Worm (Caenorhabditis elegans) whole organism, young adult: ENCODE measurements around the gene C56C10.4.
A peak's percentile ranks its signal among the peaks of the same experiment; 100 is the strongest.

Source experiments
- B0336.3 ChIP-seq: fragments of 200-800 bp; sonication (Bioruptor generic); IDR thresholded peaks from 2 replicates; pipeline ENCODE4 v1.3.6; 2022; ENCODE audit warnings: missing genetic modification characterization, missing compliant biosample characterization
- D2030.7 ChIP-seq: fragments of 200-800 bp; sonication (Bioruptor generic); IDR thresholded peaks from 2 replicates; pipeline ENCODE4 v1.3.6; 2022; ENCODE audit warnings: missing genetic modification reagents, missing genetic modification characterization, missing compliant biosample characterization
- F22D6.2 ChIP-seq: sonication (generic microtip); optimal IDR thresholded peaks from 2 replicates; lab custom pipeline; 2016; ENCODE audit warnings: mild to moderate bottlenecking, missing genetic modification characterization, missing compliant biosample characterization
- F23B12.7 ChIP-seq: sonication (generic microtip); optimal IDR thresholded peaks from 2 replicates; lab custom pipeline; 2017; ENCODE audit warnings: missing genetic modification characterization, mild to moderate bottlenecking, missing compliant biosample characterization, antibody characterized with exemption, moderate library complexity; ENCODE audit not compliant: insufficient read depth
- F39B2.1 ChIP-seq: fragments of 200-800 bp; sonication (Bioruptor generic); IDR thresholded peaks from 2 replicates; pipeline ENCODE4 v1.3.6; 2022; ENCODE audit warnings: missing genetic modification reagents, missing genetic modification characterization, missing compliant biosample characterization
- F52B5.7 ChIP-seq: sonication (generic microtip); optimal IDR thresholded peaks from 2 replicates; lab custom pipeline; 2016; ENCODE audit warnings: mild to moderate bottlenecking, missing genetic modification characterization, missing compliant biosample characterization
- F55B11.4 ChIP-seq: sonication (generic microtip); optimal IDR thresholded peaks from 2 replicates; lab custom pipeline; 2016; ENCODE audit warnings: missing compliant biosample characterization, missing genetic modification characterization, borderline replicate concordance; ENCODE audit not compliant: insufficient read depth
- F57C9.4 ChIP-seq: sonication (generic microtip); optimal IDR thresholded peaks from 2 replicates; lab custom pipeline; 2017; ENCODE audit warnings: mild to moderate bottlenecking, missing genetic modification characterization, missing compliant biosample characterization
- K12H6.12 ChIP-seq: fragments of 200-800 bp; sonication (Bioruptor generic); optimal IDR thresholded peaks from 2 replicates; lab custom pipeline; 2018; ENCODE audit warnings: mild to moderate bottlenecking, missing genetic modification characterization, missing compliant biosample characterization
- Y53F4B.3 ChIP-seq: fragments of 200-800 bp; sonication (Bioruptor generic); IDR thresholded peaks from 2 replicates; pipeline ENCODE4 v1.3.6; 2022; ENCODE audit warnings: missing genetic modification reagents, missing genetic modification characterization, missing compliant biosample characterization
- Y67H2A.10 ChIP-seq: fragments of 200-800 bp; sonication (Bioruptor generic); conservative IDR thresholded peaks from 2 replicates; pipeline ENCODE4 v1.3.6; 2022; ENCODE audit warnings: missing genetic modification reagents, missing genetic modification characterization, missing compliant biosample characterization
- aptf-3 ChIP-seq: fragments of 200-800 bp; sonication (Bioruptor generic); IDR thresholded peaks from 2 replicates; pipeline ENCODE4 v1.3.6; 2022; ENCODE audit warnings: missing genetic modification characterization, missing compliant biosample characterization
- atf-7 ChIP-seq: sonication (generic microtip); optimal IDR thresholded peaks from 2 replicates; lab custom pipeline; 2017; ENCODE audit warnings: mild to moderate bottlenecking, missing genetic modification characterization, missing compliant biosample characterization
- attf-3 ChIP-seq: fragments of 200-800 bp; sonication (Bioruptor generic); conservative IDR thresholded peaks from 2 replicates; pipeline ENCODE4 v1.3.6; 2022; ENCODE audit warnings: missing genetic modification reagents, missing genetic modification characterization, missing compliant biosample characterization
- attf-5 ChIP-seq: fragments of 200-800 bp; sonication (Bioruptor generic); optimal IDR thresholded peaks from 2 replicates; lab custom pipeline; 2018; ENCODE audit warnings: mild to moderate bottlenecking, missing genetic modification characterization, missing compliant biosample characterization
- attf-6 ChIP-seq: fragments of 200-800 bp; sonication (Bioruptor generic); IDR thresholded peaks from 2 replicates; pipeline ENCODE4 v1.3.6; 2022; ENCODE audit warnings: missing genetic modification reagents, missing genetic modification characterization, missing compliant biosample characterization
- bed-1 ChIP-seq: fragments of 200-800 bp; sonication (Bioruptor generic); IDR thresholded peaks from 2 replicates; pipeline ENCODE4 v1.3.6; 2022; ENCODE audit warnings: missing genetic modification reagents, missing genetic modification characterization, missing compliant biosample characterization
- bed-2 ChIP-seq: fragments of 200-800 bp; sonication (Bioruptor generic); IDR thresholded peaks from 2 replicates; pipeline ENCODE4 v1.3.6; 2022; ENCODE audit warnings: missing genetic modification reagents, missing genetic modification characterization, missing compliant biosample characterization
- ceh-27 ChIP-seq: fragments of 200-800 bp; sonication (Bioruptor generic); optimal IDR thresholded peaks from 2 replicates; lab custom pipeline; 2018; ENCODE audit warnings: mild to moderate bottlenecking, missing genetic modification characterization, moderate library complexity, missing compliant biosample characterization
- ceh-40 ChIP-seq: fragments of 200-800 bp; sonication (Bioruptor generic); IDR thresholded peaks from 2 replicates; pipeline ENCODE4 v1.3.6; 2022; ENCODE audit warnings: missing genetic modification characterization, missing compliant biosample characterization
- ceh-79 ChIP-seq: sonication (generic microtip); optimal IDR thresholded peaks from 2 replicates; lab custom pipeline; 2017; ENCODE audit warnings: mild to moderate bottlenecking, missing genetic modification characterization, missing compliant biosample characterization
- chd-7 ChIP-seq: sonication (generic microtip); optimal IDR thresholded peaks from 2 replicates; lab custom pipeline; 2016; ENCODE audit warnings: mild to moderate bottlenecking, missing genetic modification characterization, moderate library complexity, missing compliant biosample characterization
- die-1 ChIP-seq: sonication (generic microtip); optimal IDR thresholded peaks from 2 replicates; lab custom pipeline; 2016; ENCODE audit warnings: missing genotype, mild to moderate bottlenecking, missing genetic modification characterization, missing compliant biosample characterization
- ekl-4 ChIP-seq: fragments of 200-800 bp; sonication (Bioruptor generic); IDR thresholded peaks from 2 replicates; pipeline ENCODE4 v1.3.6; 2022; ENCODE audit warnings: missing genetic modification reagents, missing genetic modification characterization, missing compliant biosample characterization
- ets-4 ChIP-seq: fragments of 200-800 bp; sonication (Bioruptor generic); optimal IDR thresholded peaks from 2 replicates; lab custom pipeline; 2018; ENCODE audit warnings: mild to moderate bottlenecking, missing genetic modification characterization, missing compliant biosample characterization
- him-1 ChIP-seq: sonication (generic microtip); optimal IDR thresholded peaks from 2 replicates; lab custom pipeline; 2016; ENCODE audit warnings: missing genotype, missing genetic modification reagents, missing genetic modification characterization, missing compliant biosample characterization
- hlh-26 ChIP-seq: fragments of 200-800 bp; sonication (Bioruptor generic); conservative IDR thresholded peaks from 2 replicates; pipeline ENCODE4 v1.3.6; 2022; ENCODE audit warnings: missing genetic modification reagents, missing genetic modification characterization, missing compliant biosample characterization
- hmg-1.2 ChIP-seq: fragments of 200-800 bp; sonication (Bioruptor generic); IDR thresholded peaks from 2 replicates; pipeline ENCODE4 v1.3.6; 2022; ENCODE audit warnings: missing genetic modification reagents, missing genetic modification characterization, missing compliant biosample characterization
- let-526 ChIP-seq: fragments of 200-800 bp; sonication (Bioruptor generic); IDR thresholded peaks from 2 replicates; pipeline ENCODE4 v1.3.6; 2022; ENCODE audit warnings: missing genetic modification reagents, missing genetic modification characterization, missing compliant biosample characterization
- lin-26 ChIP-seq: fragments of 200-800 bp; sonication (Bioruptor generic); IDR thresholded peaks from 2 replicates; pipeline ENCODE4 v1.3.6; 2022; ENCODE audit warnings: missing genetic modification reagents, missing genetic modification characterization, missing compliant biosample characterization
- lin-35 ChIP-seq, 3 experiments: fragments of 150-350 bp in 2 of 3; sonication (generic microtip) in 1 of 3; optimal IDR thresholded peaks; 2 replicates each; lab custom pipeline; 2014 to 2018; ENCODE audit warnings: missing biosample characterization in 3 of 3, missing genetic modification characterization in 3 of 3, missing genetic modification reagents in 3 of 3
- lir-1 ChIP-seq: fragments of 200-800 bp; sonication (Bioruptor generic); conservative IDR thresholded peaks from 2 replicates; pipeline ENCODE4 v1.3.6; 2022; ENCODE audit warnings: missing genetic modification reagents, missing genetic modification characterization, missing compliant biosample characterization
- madf-10 ChIP-seq: sonication (generic microtip); optimal IDR thresholded peaks from 2 replicates; lab custom pipeline; 2016; ENCODE audit warnings: mild to moderate bottlenecking, missing genetic modification characterization, missing compliant biosample characterization
- mes-4 ChIP-seq: sonication (generic microtip); optimal IDR thresholded peaks from 2 replicates; lab custom pipeline; 2016; ENCODE audit warnings: missing genotype, missing genetic modification characterization, missing compliant biosample characterization
- nhr-179 ChIP-seq: sonication (generic microtip); optimal IDR thresholded peaks from 2 replicates; lab custom pipeline; 2016; ENCODE audit warnings: mild to moderate bottlenecking, missing genetic modification characterization, missing compliant biosample characterization
- nhr-27 ChIP-seq: fragments of 200-800 bp; sonication (Bioruptor generic); optimal IDR thresholded peaks from 2 replicates; lab custom pipeline; 2018; ENCODE audit warnings: mild to moderate bottlenecking, missing genetic modification characterization, moderate library complexity, missing compliant biosample characterization
- sdz-38 ChIP-seq: sonication (generic microtip); optimal IDR thresholded peaks from 2 replicates; lab custom pipeline; 2016; ENCODE audit warnings: missing genotype, missing genetic modification characterization, missing compliant biosample characterization
- snpc-1.3 ChIP-seq: sonication (generic microtip); optimal IDR thresholded peaks from 2 replicates; lab custom pipeline; 2017; ENCODE audit warnings: missing genetic modification characterization, mild to moderate bottlenecking, missing compliant biosample characterization, antibody characterized with exemption, moderate library complexity, missing genotype, missing genetic modification reagents; ENCODE audit not compliant: insufficient read depth
- snpc-3.4 ChIP-seq: sonication (generic microtip); optimal IDR thresholded peaks from 2 replicates; lab custom pipeline; 2017; ENCODE audit warnings: missing genetic modification characterization, mild to moderate bottlenecking, missing compliant biosample characterization, antibody characterized with exemption, moderate library complexity, missing genotype, missing genetic modification reagents
- snpc-4 ChIP-seq, 5 experiments: fragments of 150-350 bp in 1 of 5; sonication (generic microtip) in 4 of 5; optimal IDR thresholded peaks; 2 replicates each; lab custom pipeline; 2014 to 2018; ENCODE audit warnings: missing genetic modification characterization in 5 of 5, missing biosample characterization in 3 of 5, antibody characterized with exemption in 2 of 5, mild to moderate bottlenecking in 2 of 5, missing compliant biosample characterization in 2 of 5, missing genotype in 2 of 5, moderate library complexity in 2 of 5, missing genetic modification reagents in 1 of 5
- sptf-2 ChIP-seq: fragments of 200-800 bp; sonication (Bioruptor generic); optimal IDR thresholded peaks from 2 replicates; lab custom pipeline; 2018; ENCODE audit warnings: mild to moderate bottlenecking, missing genetic modification characterization, missing compliant biosample characterization
- unc-130 ChIP-seq: sonication (generic microtip); optimal IDR thresholded peaks from 2 replicates; lab custom pipeline; 2016; ENCODE audit warnings: missing genetic modification reagents, missing genetic modification characterization, missing compliant biosample characterization
- unc-62 ChIP-seq: fragments of 150-350 bp; optimal IDR thresholded peaks from 2 replicates; lab custom pipeline; 2014; ENCODE audit warnings: missing biosample characterization, missing genetic modification reagents, missing genetic modification characterization
- xnd-1 ChIP-seq: sonication (generic microtip); optimal IDR thresholded peaks from 2 replicates; lab custom pipeline; 2016; ENCODE audit warnings: missing genotype, missing genetic modification reagents, missing genetic modification characterization, missing compliant biosample characterization
- zim-3 ChIP-seq: sonication (generic microtip); optimal IDR thresholded peaks from 2 replicates; lab custom pipeline; 2017; ENCODE audit warnings: mild to moderate bottlenecking, missing genetic modification characterization, moderate library complexity, missing compliant biosample characterization
- ztf-22 ChIP-seq: fragments of 200-800 bp; sonication (Bioruptor generic); optimal IDR thresholded peaks from 2 replicates; lab custom pipeline; 2018; ENCODE audit warnings: mild to moderate bottlenecking, missing genetic modification characterization, moderate library complexity, missing compliant biosample characterization
- ztf-25 ChIP-seq: fragments of 200-800 bp; sonication (Bioruptor generic); IDR thresholded peaks from 2 replicates; pipeline ENCODE4 v1.3.6; 2022; ENCODE audit warnings: missing genetic modification reagents, missing genetic modification characterization, missing compliant biosample characterization

C56C10.4 gene

ce11 chrII:6588605-6589292, 5.9 kb downstream of the C56C10.4 start, which contains the start of gene icd-1 (continued):
- TF ChIP-seq F39B2.1 (GFP tag; lab: Robert Waterston, UW) = no peak
- TF ChIP-seq hmg-1.2 = peak; percentile 99
- peak; percentile 48 for TF ChIP-seq F22D6.2 (tag; lab: Kevin White, UChicago)
- TF ChIP-seq zim-3 (tag; lab: Kevin White, UChicago) = peak; percentile 44
- peak; percentile 63 for TF ChIP-seq him-1
- no peak for TF ChIP-seq hlh-26 (GFP tag; lab: Robert Waterston, UW)
- TF ChIP-seq attf-5 (GFP tag; lab: Kevin White, UChicago) = peak; percentile 97
- peak; percentile 89 for TF ChIP-seq snpc-1.3 (tag; lab: Kevin White, UChicago)
- TF ChIP-seq Y67H2A.10 (GFP tag; lab: Robert Waterston, UW) = peak; percentile 85
- TF ChIP-seq D2030.7 = peak; percentile 89
- no peak for TF ChIP-seq let-526 (GFP tag; lab: Robert Waterston, UW)
- no peak for TF ChIP-seq mes-4 (tag; lab: Kevin White, UChicago)
- TF ChIP-seq ztf-25 = no peak
- TF ChIP-seq attf-3 (GFP tag; lab: Robert Waterston, UW) = peak; percentile 72; the same call in 1 of the 2 replicates
- TF ChIP-seq lin-26 = peak; percentile 45; the same call in 1 of the 2 replicates
- TF ChIP-seq B0336.3 (GFP tag; lab: Robert Waterston, UW) = peak; percentile 89
- TF ChIP-seq Y53F4B.3 (GFP tag; lab: Robert Waterston, UW) = 0 out of 2 replicates have a peak, but pooled peaks have one; percentile 10
- no peak for TF ChIP-seq ceh-79 (tag; lab: Kevin White, UChicago)
- TF ChIP-seq F52B5.7 (tag; lab: Kevin White, UChicago) = no peak
- TF ChIP-seq F23B12.7 (tag; lab: Kevin White, UChicago) = peak; percentile 96
- peak; percentile 61; the same call in 1 of the 2 replicates for TF ChIP-seq attf-6
- TF ChIP-seq lin-35 (GFP tag; optimal IDR thresholded peaks at IDR 0.05; lab: Kevin White, UChicago) = peak in 2 of 3 experiments; percentile 67 to 88
- peak; percentile 97 for TF ChIP-seq ekl-4 (GFP tag; lab: Robert Waterston, UW)
- TF ChIP-seq ztf-22 (GFP tag; lab: Kevin White, UChicago) = peak; percentile 37
- no peak for TF ChIP-seq sdz-38 (tag; lab: Kevin White, UChicago)
- TF ChIP-seq chd-7 (tag; lab: Kevin White, UChicago) = peak; percentile 73
- no peak for TF ChIP-seq F55B11.4
- peak; percentile 64 for TF ChIP-seq xnd-1 (tag; lab: Kevin White, UChicago)
- TF ChIP-seq snpc-3.4 (tag; lab: Kevin White, UChicago) = peak; percentile 96
- TF ChIP-seq ceh-27 (GFP tag; lab: Kevin White, UChicago) = peak; percentile 85
- no peak for TF ChIP-seq aptf-3
- TF ChIP-seq ceh-40 = no peak
- TF ChIP-seq unc-130 (GFP tag; lab: Kevin White, UChicago) = peak; percentile 88
- TF ChIP-seq sptf-2 (GFP tag; lab: Kevin White, UChicago) = no peak
- TF ChIP-seq F57C9.4 (tag; lab: Kevin White, UChicago) = no peak
- no peak for TF ChIP-seq nhr-27 (tag; lab: Kevin White, UChicago)
- peak; percentile 95 for TF ChIP-seq unc-62 (GFP tag; lab: Kevin White, UChicago)
- peak; percentile 79 for TF ChIP-seq snpc-4 (GFP tag; optimal IDR thresholded peaks at IDR 0.05; lab: Kevin White, UChicago)
- peak; percentile 83 to 90 (median 87) for TF ChIP-seq snpc-4 (tag; optimal IDR thresholded peaks at IDR 0.05; lab: Kevin White, UChicago)
- no peak for TF ChIP-seq nhr-179 (tag; lab: Kevin White, UChicago)
- no peak for TF ChIP-seq bed-1 (GFP tag; lab: Robert Waterston, UW)
- TF ChIP-seq madf-10 = peak; percentile 79
- TF ChIP-seq die-1 = no peak
- no peak for TF ChIP-seq ets-4 (GFP tag; lab: Kevin White, UChicago)
- peak; percentile 91 for TF ChIP-seq K12H6.12 (tag; lab: Kevin White, UChicago)
- TF ChIP-seq atf-7 (tag; lab: Kevin White, UChicago) = peak; percentile 82
- peak; percentile 85 for TF ChIP-seq lir-1
- no peak for TF ChIP-seq bed-2 (GFP tag; lab: Robert Waterston, UW)
